Worm (Caenorhabditis elegans) whole organism, L2 larva: ENCODE data around the gene ZK688.7.

ENCODE experiments used
- ZK546.5 ChIP-seq: sonication (generic microtip); optimal IDR thresholded peaks from 2 replicates; lab custom pipeline; 2017; ENCODE audit warnings: missing biosample characterization, missing genetic modification characterization
- ama-1 ChIP-seq: fragments of 150-350 bp; optimal IDR thresholded peaks from 2 replicates; lab custom pipeline; 2018; ENCODE audit warnings: inconsistent platforms
- ceh-82 ChIP-seq: fragments of 150-350 bp; optimal IDR thresholded peaks from 2 replicates; lab custom pipeline; 2014; ENCODE audit warnings: missing biosample characterization, missing genetic modification characterization
- elt-1 ChIP-seq: fragments of 150-350 bp; optimal IDR thresholded peaks from 2 replicates; lab custom pipeline; 2014; ENCODE audit warnings: missing biosample characterization, missing genetic modification characterization
- elt-3 ChIP-seq: sonication (generic microtip); optimal IDR thresholded peaks from 2 replicates; lab custom pipeline; 2017; ENCODE audit warnings: missing biosample characterization, missing genetic modification characterization
- lin-13 ChIP-seq: fragments of 150-350 bp; optimal IDR thresholded peaks from 2 replicates; lab custom pipeline; 2014; ENCODE audit warnings: missing biosample characterization, missing genetic modification reagents, missing genetic modification characterization
- lsy-2 ChIP-seq, 2 experiments: fragments of 150-350 bp in 1 of 2; sonication (generic microtip) in 1 of 2; optimal IDR thresholded peaks; 2 replicates each; lab custom pipeline; 2014 to 2017; ENCODE audit warnings: missing biosample characterization in 2 of 2, missing genetic modification characterization in 2 of 2
- nhr-12 ChIP-seq: fragments of 150-350 bp; optimal IDR thresholded peaks from 2 replicates; lab custom pipeline; 2014; ENCODE audit warnings: missing biosample characterization, missing genetic modification characterization
- nhr-21 ChIP-seq: fragments of 150-350 bp; optimal IDR thresholded peaks from 2 replicates; lab custom pipeline; 2014; ENCODE audit warnings: missing biosample characterization, missing genetic modification characterization
- unc-39 ChIP-seq: fragments of 150-350 bp; optimal IDR thresholded peaks from 2 replicates; lab custom pipeline; 2014; ENCODE audit warnings: missing biosample characterization, missing genetic modification characterization
- unc-62 ChIP-seq: fragments of 150-350 bp; optimal IDR thresholded peaks from 2 replicates; lab custom pipeline; 2014; ENCODE audit warnings: missing biosample characterization, missing genetic modification reagents, missing genetic modification characterization
- ztf-11 ChIP-seq: sonication (generic microtip); optimal IDR thresholded peaks from 2 replicates; lab custom pipeline; 2017; ENCODE audit warnings: missing biosample characterization, missing genetic modification characterization

ce11 chrIII:7928549-7929129 is 17.2 kb upstream of the ZK688.7 start, which contains the start of the genes C29E4.13 and npp-15:
- TF ChIP-seq ama-1 (no peak), ztf-11 (tag; lab: Kevin White, UChicago) (no peak), ceh-82 (tag; lab: Kevin White, UChicago) (no peak), unc-62 (GFP tag; lab: Kevin White, UChicago) (no peak), elt-3 (no peak), elt-1 (tag; lab: Kevin White, UChicago) (no peak), ZK546.5 (tag; lab: Kevin White, UChicago) (no peak), unc-39 (no peak), nhr-21 (no peak), nhr-12 (tag; lab: Kevin White, UChicago) (no peak), lsy-2 (tag; optimal IDR thresholded peaks at IDR 0.05; lab: Kevin White, UChicago) (peak; percentile 16 to 79), lin-13 (no peak)
